Fruit fly (Drosophila melanogaster) whole organism, embryonic: ENCODE data around the gene Cpr92A.
A peak's percentile ranks its signal among the peaks of the same experiment; 100 is the strongest.

Source experiments
- Awh ChIP-seq: fragments of 200-800 bp; sonication (Bioruptor generic); IDR thresholded peaks from 2 replicates; pipeline ENCODE4, ENCODE4 v1.3.6; 2022; ENCODE audit warnings: missing biosample characterization, missing genetic modification characterization
- Bdp1 ChIP-seq: fragments of 200-800 bp; sonication (Bioruptor generic); optimal IDR thresholded peaks from 3 replicates; lab custom pipeline; 2016; ENCODE audit warnings: missing biosample characterization, missing genetic modification characterization
- CG1024 ChIP-seq: fragments of 200-800 bp; sonication (Bioruptor generic); IDR thresholded peaks from 2 replicates; pipeline ENCODE4 v1.3.6; 2022; ENCODE audit warnings: missing biosample characterization, missing genetic modification characterization
- CG10654 ChIP-seq: fragments of 200-800 bp; sonication (Bioruptor generic); optimal IDR thresholded peaks from 2 replicates; lab custom pipeline; 2016; ENCODE audit warnings: missing biosample characterization, missing genetic modification characterization
- CG11085 ChIP-seq: fragments of 200-800 bp; sonication (Bioruptor generic); IDR thresholded peaks from 2 replicates; pipeline ENCODE4 v1.3.6; 2022; ENCODE audit warnings: missing biosample characterization, missing genetic modification characterization
- CG12071 ChIP-seq: fragments of 200-800 bp; sonication (Bioruptor generic); optimal IDR thresholded peaks from 3 replicates; lab custom pipeline; 2018; ENCODE audit warnings: missing biosample characterization, mild to moderate bottlenecking, missing genetic modification characterization
- CG12104 ChIP-seq: fragments of 200-800 bp; sonication (Bioruptor generic); optimal IDR thresholded peaks from 3 replicates; lab custom pipeline; 2016; ENCODE audit warnings: missing biosample characterization, missing genetic modification characterization
- CG12236 ChIP-seq: fragments of 200-800 bp; sonication (Bioruptor generic); optimal IDR thresholded peaks from 2 replicates; lab custom pipeline; 2016; ENCODE audit warnings: missing biosample characterization, missing genetic modification characterization
- CG12744 ChIP-seq: fragments of 200-800 bp; sonication (Bioruptor generic); optimal IDR thresholded peaks from 2 replicates; lab custom pipeline; 2016; ENCODE audit warnings: missing biosample characterization, missing genetic modification characterization
- CG15601 ChIP-seq: fragments of 200-800 bp; sonication (Bioruptor generic); optimal IDR thresholded peaks from 3 replicates; lab custom pipeline; 2019; ENCODE audit warnings: missing biosample characterization, mild to moderate bottlenecking, missing genetic modification characterization, moderate library complexity
- CG1602 ChIP-seq: fragments of 200-800 bp; sonication (Bioruptor generic); optimal IDR thresholded peaks from 3 replicates; lab custom pipeline; 2016; ENCODE audit warnings: missing biosample characterization, missing genetic modification characterization
- CG16815 ChIP-seq: fragments of 200-800 bp; sonication (Bioruptor generic); optimal IDR thresholded peaks from 3 replicates; lab custom pipeline; 2017; ENCODE audit warnings: missing biosample characterization, mild to moderate bottlenecking, missing genetic modification characterization
- CG17912 ChIP-seq: fragments of 200-800 bp; sonication (Bioruptor generic); optimal IDR thresholded peaks from 2 replicates; lab custom pipeline; 2018; ENCODE audit warnings: missing biosample characterization, mild to moderate bottlenecking, missing genetic modification characterization
- CG32767 ChIP-seq: fragments of 200-800 bp; sonication (Bioruptor generic); IDR thresholded peaks from 2 replicates; pipeline ENCODE4 v1.3.6; 2022; ENCODE audit warnings: missing biosample characterization, missing genetic modification characterization
- CG3838 ChIP-seq: fragments of 200-800 bp; sonication (Bioruptor generic); optimal IDR thresholded peaks from 3 replicates; lab custom pipeline; 2016; ENCODE audit warnings: missing biosample characterization, missing genetic modification characterization
- CG5953 ChIP-seq: fragments of 200-800 bp; sonication (Bioruptor generic); IDR thresholded peaks from 2 replicates; pipeline ENCODE4 v1.3.6; 2022; ENCODE audit warnings: missing biosample characterization, missing genetic modification characterization
- CG6791 ChIP-seq: fragments of 200-800 bp; sonication (Bioruptor generic); IDR thresholded peaks from 3 replicates; pipeline ENCODE4 v1.3.6; 2022; ENCODE audit warnings: missing biosample characterization, missing genetic modification characterization; ENCODE audit not compliant: partially characterized antibody
- CG6813 ChIP-seq: fragments of 200-800 bp; sonication (Bioruptor generic); optimal IDR thresholded peaks from 2 replicates; lab custom pipeline; 2017; ENCODE audit warnings: missing biosample characterization, missing genetic modification characterization, mild to moderate bottlenecking, moderate library complexity, missing genetic modification reagents
- CG7963 ChIP-seq: fragments of 200-800 bp; sonication (Bioruptor generic); IDR thresholded peaks from 3 replicates; pipeline ENCODE4 v1.3.6; 2022; ENCODE audit warnings: missing biosample characterization, missing genetic modification characterization; ENCODE audit not compliant: partially characterized antibody
- CG8281 ChIP-seq: fragments of 200-800 bp; sonication (Bioruptor generic); optimal IDR thresholded peaks from 2 replicates; lab custom pipeline; 2018; ENCODE audit warnings: missing biosample characterization, mild to moderate bottlenecking, missing genetic modification characterization, moderate library complexity
- CG9215 ChIP-seq: fragments of 200-800 bp; sonication (Bioruptor generic); IDR thresholded peaks from 2 replicates; pipeline ENCODE4 v1.3.6; 2022; ENCODE audit warnings: missing biosample characterization, missing genetic modification characterization
- CHES-1-like ChIP-seq: fragments of 200-800 bp; sonication (Bioruptor generic); optimal IDR thresholded peaks from 2 replicates; lab custom pipeline; 2016; ENCODE audit warnings: missing biosample characterization, missing genetic modification characterization
- ERR ChIP-seq: fragments of 200-800 bp; sonication (Bioruptor generic); optimal IDR thresholded peaks from 2 replicates; lab custom pipeline; 2016; ENCODE audit warnings: missing biosample characterization, missing genetic modification characterization
- Eip74EF ChIP-seq, 2 experiments: fragments of 200-800 bp in 1 of 2; fragments of >200 bp in 1 of 2; sonication (Bioruptor generic) in 1 of 2; optimal IDR thresholded peaks; 2 replicates each; lab custom pipeline; 2017 to 2019; ENCODE audit warnings: missing biosample characterization in 2 of 2, missing genetic modification characterization in 2 of 2, mild to moderate bottlenecking in 1 of 2, moderate library complexity in 1 of 2
- Hr51 ChIP-seq, 2 experiments: fragments of 200-800 bp; sonication (Bioruptor generic); optimal IDR thresholded peaks; 2 replicates in 1 of 2; 3 replicates in 1 of 2; lab custom pipeline; 2016 to 2018; ENCODE audit warnings: missing biosample characterization in 2 of 2, missing genetic modification characterization in 2 of 2, mild to moderate bottlenecking in 1 of 2, moderate library complexity in 1 of 2
- Hr78 ChIP-seq, 2 experiments: fragments of 200-800 bp in 1 of 2; fragments of >200 bp in 1 of 2; sonication (Bioruptor generic) in 1 of 2; optimal IDR thresholded peaks; 2 replicates each; lab custom pipeline; 2017 to 2019; ENCODE audit warnings: missing biosample characterization in 2 of 2, missing genetic modification characterization in 2 of 2, mild to moderate bottlenecking in 1 of 2, moderate library complexity in 1 of 2
- MBD-R2 ChIP-seq: fragments of 200-800 bp; sonication (Bioruptor generic); IDR thresholded peaks from 2 replicates; pipeline ENCODE4 v1.3.6; 2022; ENCODE audit warnings: missing biosample characterization, missing genetic modification characterization
- Nf-YA ChIP-seq: fragments of 200-800 bp; sonication (Bioruptor generic); IDR thresholded peaks from 2 replicates; pipeline ENCODE4 v1.3.6; 2022; ENCODE audit warnings: missing biosample characterization, missing genetic modification characterization
- Ptx1 ChIP-seq: fragments of 200-800 bp; sonication (Bioruptor generic); IDR thresholded peaks from 2 replicates; pipeline ENCODE4 v1.3.6; 2022; ENCODE audit warnings: missing biosample characterization, missing genetic modification characterization
- Sin3A ChIP-seq: fragments of >200 bp; optimal IDR thresholded peaks from 2 replicates; lab custom pipeline; 2018
- Sox100B ChIP-seq: fragments of 200-800 bp; sonication (Bioruptor generic); optimal IDR thresholded peaks from 3 replicates; lab custom pipeline; 2018; ENCODE audit warnings: missing biosample characterization, mild to moderate bottlenecking, missing genetic modification characterization
- Stat92E ChIP-seq, 3 experiments: fragments of >200 bp in 2 of 3; fragments of 200-800 bp in 1 of 3; sonication (Bioruptor generic) in 1 of 3; optimal IDR thresholded peaks; 2 replicates each; lab custom pipeline; 2017 to 2019; ENCODE audit warnings: missing biosample characterization in 3 of 3, missing genetic modification characterization in 3 of 3, mild to moderate bottlenecking in 1 of 3, moderate library complexity in 1 of 3
- cad ChIP-seq: fragments of >200 bp; optimal IDR thresholded peaks from 2 replicates; lab custom pipeline; 2017; ENCODE audit warnings: missing biosample characterization, missing genetic modification characterization
- cwo ChIP-seq: fragments of 200-800 bp; sonication (Bioruptor generic); optimal IDR thresholded peaks from 3 replicates; lab custom pipeline; 2017; ENCODE audit warnings: missing biosample characterization, missing genetic modification characterization, mild to moderate bottlenecking, moderate library complexity, missing genetic modification reagents
- emc ChIP-seq: fragments of 200-800 bp; sonication (Bioruptor generic); optimal IDR thresholded peaks from 2 replicates; lab custom pipeline; 2016; ENCODE audit warnings: missing biosample characterization, missing genetic modification characterization
- en ChIP-seq: fragments of 200-800 bp; sonication (Bioruptor generic); optimal IDR thresholded peaks from 2 replicates; lab custom pipeline; 2016; ENCODE audit warnings: missing biosample characterization, missing genetic modification characterization
- inv ChIP-seq: fragments of 200-800 bp; sonication (Bioruptor generic); IDR thresholded peaks from 2 replicates; pipeline ENCODE4 v1.3.6; 2022; ENCODE audit warnings: missing biosample characterization, missing genetic modification characterization; ENCODE audit not compliant: partially characterized antibody
- klu ChIP-seq: fragments of 200-800 bp; sonication (Bioruptor generic); IDR thresholded peaks from 2 replicates; pipeline ENCODE4 v1.3.6; 2022; ENCODE audit warnings: missing biosample characterization, missing genetic modification characterization
- nerfin-2 ChIP-seq: fragments of 200-800 bp; sonication (Bioruptor generic); IDR thresholded peaks from 2 replicates; pipeline ENCODE4 v1.3.6; 2022; ENCODE audit warnings: missing biosample characterization, missing genetic modification characterization; ENCODE audit not compliant: partially characterized antibody
- org-1 ChIP-seq: fragments of 200-800 bp; sonication (Bioruptor generic); optimal IDR thresholded peaks from 2 replicates; lab custom pipeline; 2017; ENCODE audit warnings: missing biosample characterization, missing genetic modification characterization
- pfk ChIP-seq: fragments of 200-800 bp; sonication (Bioruptor generic); optimal IDR thresholded peaks from 2 replicates; lab custom pipeline; 2018; ENCODE audit warnings: missing biosample characterization, mild to moderate bottlenecking, missing genetic modification characterization, moderate library complexity
- sisA ChIP-seq: fragments of 200-800 bp; sonication (Bioruptor generic); IDR thresholded peaks from 2 replicates; pipeline ENCODE4 v1.3.6; 2022; ENCODE audit warnings: missing biosample characterization, missing genetic modification characterization
- stwl ChIP-seq: fragments of 200-800 bp; sonication (Bioruptor generic); optimal IDR thresholded peaks from 3 replicates; lab custom pipeline; 2018; ENCODE audit warnings: missing biosample characterization, mild to moderate bottlenecking, missing genetic modification characterization, moderate library complexity
- tll ChIP-seq, 2 experiments: fragments of 200-800 bp in 1 of 2; fragments of >200 bp in 1 of 2; sonication (Bioruptor generic) in 1 of 2; optimal IDR thresholded peaks; 2 replicates each; lab custom pipeline; 2017 to 2019; ENCODE audit warnings: missing biosample characterization in 2 of 2, missing genetic modification characterization in 2 of 2, mild to moderate bottlenecking in 1 of 2, moderate library complexity in 1 of 2
- ttk ChIP-seq: fragments of 200-800 bp; sonication (Bioruptor generic); IDR thresholded peaks from 2 replicates; pipeline ENCODE4 v2.1.2; 2022; ENCODE audit warnings: missing biosample characterization, missing genetic modification characterization
- vfl ChIP-seq: fragments of 200-800 bp; sonication (Bioruptor generic); optimal IDR thresholded peaks from 2 replicates; lab custom pipeline; 2016; ENCODE audit warnings: missing biosample characterization, missing genetic modification characterization
- zen2 ChIP-seq: fragments of 200-800 bp; sonication (Bioruptor generic); IDR thresholded peaks from 3 replicates; pipeline ENCODE4 v1.3.6; 2022; ENCODE audit warnings: missing biosample characterization, missing genetic modification characterization; ENCODE audit not compliant: partially characterized antibody
- zfh2 ChIP-seq: fragments of 200-800 bp; sonication (Bioruptor generic); optimal IDR thresholded peaks from 2 replicates; lab custom pipeline; 2016; ENCODE audit warnings: missing biosample characterization, missing genetic modification characterization

The Cpr92A gene

dm6 chr3R:19644094-19644900 is 45.5 kb upstream of the Cpr92A start, which contains the start of gene Vha13 (continued):
- TF ChIP-seq org-1 (GFP tag; lab: Kevin White, UChicago) (no peak), cad (GFP tag; lab: Kevin White, UChicago) (no peak), CG7963 (GFP tag; lab: Robert Waterston, UW) (peak; percentile 56; the same call in 1 of the 3 replicates), CG12236 (GFP tag; lab: Kevin White, UChicago) (no peak), zen2 (0 out of 3 replicates have a peak, but pooled peaks have one; percentile 3), CG12104 (GFP tag; lab: Kevin White, UChicago) (no peak), Sox100B (no peak), MBD-R2 (GFP tag; lab: Robert Waterston, UW) (peak; percentile 55), CG15601 (tag; lab: Kevin White, UChicago) (peak; percentile 30), CG9215 (GFP tag; lab: Robert Waterston, UW) (peak; percentile 59), inv (peak; percentile 62), vfl (peak; percentile 10), CG17912 (GFP tag; lab: Kevin White, UChicago) (no peak), Hr78 (GFP tag; optimal IDR thresholded peaks at IDR 0.05; lab: Kevin White, UChicago) (peak in 1 of 2 experiments; percentile 24), Stat92E (GFP tag; optimal IDR thresholded peaks at IDR 0.05; lab: Kevin White, UChicago) (no peak), zfh2 (peak; percentile 65), klu (GFP tag; lab: Robert Waterston, UW) (peak; percentile 25; the same call in 1 of the 2 replicates), CG5953 (no peak), nerfin-2 (GFP tag; lab: Robert Waterston, UW) (no peak; the same call in 1 of the 2 replicates), Hr51 (GFP tag; optimal IDR thresholded peaks at IDR 0.05; lab: Kevin White, UChicago) (peak in 1 of 2 experiments; percentile 53), Bdp1 (no peak), CG1602 (GFP tag; lab: Kevin White, UChicago) (no peak), sisA (GFP tag; lab: Robert Waterston, UW) (peak; percentile 68), CG32767 (no peak), tll (GFP tag; optimal IDR thresholded peaks at IDR 0.05; lab: Kevin White, UChicago) (no peak), CG8281 (tag; lab: Kevin White, UChicago) (no peak), ERR (GFP tag; lab: Kevin White, UChicago) (no peak), CG10654 (no peak), CG16815 (GFP tag; lab: Kevin White, UChicago) (no peak), CG12744 (GFP tag; lab: Kevin White, UChicago) (no peak), CG12071 (peak; percentile 53), Sin3A (lab: Kevin White, UChicago) (no peak), CG6791 (peak; percentile 82), ttk (GFP tag; lab: Robert Waterston, UW) (0 out of 2 replicates have a peak, but pooled peaks have one; percentile 34), en (GFP tag; lab: Kevin White, UChicago) (no peak), Awh (GFP tag; lab: Robert Waterston, UW) (no peak), CG11085 (GFP tag; lab: Robert Waterston, UW) (no peak), CG1024 (GFP tag; lab: Robert Waterston, UW) (peak; percentile 14; the same call in 1 of the 2 replicates), pfk (GFP tag; lab: Kevin White, UChicago) (peak; percentile 43), CG6813 (GFP tag; lab: Kevin White, UChicago) (no peak), CG3838 (GFP tag; lab: Kevin White, UChicago) (no peak), Nf-YA (GFP tag; lab: Robert Waterston, UW) (no peak), emc (no peak), Eip74EF (GFP tag; optimal IDR thresholded peaks at IDR 0.05; lab: Kevin White, UChicago) (no peak), cwo (GFP tag; lab: Kevin White, UChicago) (no peak), CHES-1-like (GFP tag; lab: Kevin White, UChicago) (peak; percentile 39), stwl (tag; lab: Kevin White, UChicago) (peak; percentile 66), Ptx1 (peak; percentile 68)
